Worm (Caenorhabditis elegans) whole organism, L4 larva: ENCODE measurements around the gene M01A8.1.

Experiments used
- F26F4.8 ChIP-seq: fragments of 200-800 bp; sonication (Bioruptor generic); conservative IDR thresholded peaks from 2 replicates; pipeline ENCODE4 v1.3.6; 2022; ENCODE audit warnings: missing genetic modification characterization, missing compliant biosample characterization
- F37D6.2 ChIP-seq: sonication (generic microtip); optimal IDR thresholded peaks from 2 replicates; lab custom pipeline; 2016; ENCODE audit warnings: mild to moderate bottlenecking, missing genetic modification characterization, missing compliant biosample characterization
- F49E8.2 ChIP-seq: sonication (generic microtip); optimal IDR thresholded peaks from 2 replicates; lab custom pipeline; 2016; ENCODE audit warnings: missing compliant biosample characterization, mild to moderate bottlenecking, missing genetic modification characterization, borderline replicate concordance
- R02D3.7 ChIP-seq: fragments of 150-350 bp; sonication (generic microtip); optimal IDR thresholded peaks from 3 replicates; lab custom pipeline; 2014; ENCODE audit warnings: missing biosample characterization, missing genetic modification characterization
- T26A8.4 ChIP-seq: fragments of 200-800 bp; sonication (Bioruptor generic); IDR thresholded peaks from 2 replicates; pipeline ENCODE4 v1.3.6; 2022; ENCODE audit warnings: missing genetic modification characterization, missing compliant biosample characterization
- Y105C5A.15 ChIP-seq: fragments of 200-800 bp; sonication (Bioruptor generic); IDR thresholded peaks from 2 replicates; pipeline ENCODE4 v1.3.6; 2022; ENCODE audit warnings: missing genetic modification characterization, missing compliant biosample characterization
- Y75B8A.6 ChIP-seq: fragments of 200-800 bp; sonication (Bioruptor generic); IDR thresholded peaks from 2 replicates; pipeline ENCODE4 v1.3.6; 2022; ENCODE audit warnings: missing genetic modification reagents, missing genetic modification characterization, missing compliant biosample characterization
- ZK337.2 ChIP-seq: fragments of 200-800 bp; sonication (Bioruptor generic); IDR thresholded peaks from 2 replicates; pipeline ENCODE4 v1.3.6; 2022; ENCODE audit warnings: missing genetic modification reagents, missing genetic modification characterization, missing compliant biosample characterization
- ZK546.5 ChIP-seq, 2 experiments: sonication (generic microtip); optimal IDR thresholded peaks; 2 replicates each; lab custom pipeline; 2017; ENCODE audit warnings: missing biosample characterization in 2 of 2, missing genetic modification characterization in 2 of 2
- aha-1 ChIP-seq: fragments of 150-350 bp; peaks from one replicate; lab custom pipeline; 2014; ENCODE audit warnings: missing biosample characterization, missing genetic modification characterization
- aly-2 ChIP-seq: sonication (generic microtip); optimal IDR thresholded peaks from 2 replicates; lab custom pipeline; 2018; ENCODE audit warnings: missing biosample characterization, missing genetic modification characterization
- ama-1 ChIP-seq: fragments of 150-350 bp; optimal IDR thresholded peaks from 2 replicates; lab custom pipeline; 2014; ENCODE audit warnings: inconsistent platforms, mixed read lengths
- attf-4 ChIP-seq: sonication (generic microtip); optimal IDR thresholded peaks from 3 replicates; lab custom pipeline; 2017; ENCODE audit warnings: missing biosample characterization, missing genetic modification characterization
- ceh-20 ChIP-seq: fragments of 200-800 bp; sonication (Bioruptor generic); IDR thresholded peaks from 2 replicates; pipeline ENCODE4 v1.3.6; 2022; ENCODE audit warnings: missing genetic modification reagents, missing genetic modification characterization, missing compliant biosample characterization
- ceh-28 ChIP-seq: fragments of 150-350 bp; optimal IDR thresholded peaks from 2 replicates; lab custom pipeline; 2014; ENCODE audit warnings: missing biosample characterization, missing genetic modification reagents, missing genetic modification characterization
- ceh-32 ChIP-seq: sonication (generic microtip); optimal IDR thresholded peaks from 2 replicates; lab custom pipeline; 2016; ENCODE audit warnings: mild to moderate bottlenecking, missing genetic modification characterization, missing compliant biosample characterization; ENCODE audit not compliant: poor library complexity
- ceh-62 ChIP-seq: sonication (generic microtip); optimal IDR thresholded peaks from 2 replicates; lab custom pipeline; 2017; ENCODE audit warnings: missing biosample characterization, missing genetic modification characterization
- ceh-82 ChIP-seq: sonication (generic microtip); optimal IDR thresholded peaks from 2 replicates; lab custom pipeline; 2017; ENCODE audit warnings: missing biosample characterization, missing genetic modification characterization
- ces-1 ChIP-seq: fragments of 150-350 bp; sonication (generic microtip); optimal IDR thresholded peaks from 4 replicates; lab custom pipeline; 2014; ENCODE audit warnings: missing biosample characterization, missing genetic modification reagents, missing genetic modification characterization
- daf-19 ChIP-seq: fragments of 200-800 bp; sonication (Bioruptor generic); conservative IDR thresholded peaks from 2 replicates; pipeline ENCODE4 v1.3.6; 2022; ENCODE audit warnings: missing genetic modification characterization, missing compliant biosample characterization
- daf-8 ChIP-seq: fragments of 200-800 bp; sonication (Bioruptor generic); IDR thresholded peaks from 2 replicates; pipeline ENCODE4 v1.3.6; 2022; ENCODE audit warnings: missing genetic modification characterization, missing compliant biosample characterization
- dmd-8 ChIP-seq: fragments of 200-800 bp; sonication (Bioruptor generic); IDR thresholded peaks from 2 replicates; pipeline ENCODE4 v1.3.6; 2022; ENCODE audit warnings: missing genetic modification characterization, missing compliant biosample characterization
- dmd-9 ChIP-seq: fragments of 200-800 bp; sonication (Bioruptor generic); IDR thresholded peaks from 2 replicates; pipeline ENCODE4 v1.3.6; 2022; ENCODE audit warnings: missing genetic modification reagents, missing genetic modification characterization, missing compliant biosample characterization
- dpl-1 ChIP-seq: fragments of 150-350 bp; optimal IDR thresholded peaks from 2 replicates; lab custom pipeline; 2014; ENCODE audit warnings: missing biosample characterization, missing genetic modification reagents, missing genetic modification characterization
- egl-43 ChIP-seq: fragments of 200-800 bp; sonication (Bioruptor generic); IDR thresholded peaks from 2 replicates; pipeline ENCODE4 v1.3.6; 2022; ENCODE audit warnings: missing genetic modification reagents, missing genetic modification characterization, missing compliant biosample characterization
- fkh-10 ChIP-seq: fragments of 150-350 bp; optimal IDR thresholded peaks from 2 replicates; lab custom pipeline; 2014; ENCODE audit warnings: missing biosample characterization, missing genetic modification reagents, missing genetic modification characterization
- hlh-30 ChIP-seq: sonication (generic microtip); optimal IDR thresholded peaks from 2 replicates; lab custom pipeline; 2017; ENCODE audit warnings: antibody characterized with exemption, mild to moderate bottlenecking, missing genetic modification characterization, missing compliant biosample characterization; ENCODE audit not compliant: insufficient read depth
- jun-1 ChIP-seq: fragments of 150-350 bp; optimal IDR thresholded peaks from 2 replicates; lab custom pipeline; 2014; ENCODE audit warnings: missing biosample characterization, missing genetic modification reagents, missing genetic modification characterization
- lin-13 ChIP-seq: fragments of 150-350 bp; optimal IDR thresholded peaks from 2 replicates; lab custom pipeline; 2014; ENCODE audit warnings: missing biosample characterization, missing genetic modification reagents, missing genetic modification characterization
- lin-15B ChIP-seq: fragments of 150-350 bp; sonication (generic microtip); optimal IDR thresholded peaks from 3 replicates; lab custom pipeline; 2014; ENCODE audit warnings: missing biosample characterization, missing genetic modification characterization
- lin-38 ChIP-seq: fragments of 200-800 bp; sonication (Bioruptor generic); IDR thresholded peaks from 2 replicates; pipeline ENCODE4 v1.3.6; 2022; ENCODE audit warnings: missing genetic modification reagents, missing genetic modification characterization, missing compliant biosample characterization
- lir-3 ChIP-seq: sonication (generic microtip); optimal IDR thresholded peaks from 2 replicates; lab custom pipeline; 2016; ENCODE audit warnings: mild to moderate bottlenecking, missing genetic modification characterization, missing compliant biosample characterization
- lsy-2 ChIP-seq, 2 experiments: fragments of 150-350 bp in 1 of 2; sonication (generic microtip) in 1 of 2; optimal IDR thresholded peaks; 2 replicates each; lab custom pipeline; 2014 to 2017; ENCODE audit warnings: missing biosample characterization in 2 of 2, missing genetic modification characterization in 2 of 2
- madf-9 ChIP-seq: fragments of 200-800 bp; sonication (Bioruptor generic); conservative IDR thresholded peaks from 2 replicates; pipeline ENCODE4 v1.3.6; 2022; ENCODE audit warnings: missing genetic modification reagents, missing genetic modification characterization, missing compliant biosample characterization
- mdl-1 ChIP-seq, 2 experiments: fragments of 150-350 bp in 1 of 2; sonication (generic microtip) in 1 of 2; optimal IDR thresholded peaks; 2 replicates each; lab custom pipeline; 2014 to 2017; ENCODE audit warnings: missing biosample characterization in 2 of 2, missing genetic modification characterization in 2 of 2
- mdt-29 ChIP-seq: fragments of 200-800 bp; sonication (Bioruptor generic); IDR thresholded peaks from 2 replicates; pipeline ENCODE4 v1.3.6; 2022; ENCODE audit warnings: missing genetic modification reagents, missing genetic modification characterization, missing compliant biosample characterization
- mxl-2 ChIP-seq: fragments of 200-800 bp; sonication (Bioruptor generic); conservative IDR thresholded peaks from 2 replicates; pipeline ENCODE4 v1.3.6; 2022; ENCODE audit warnings: missing genetic modification reagents, missing genetic modification characterization, missing compliant biosample characterization
- mxl-3 ChIP-seq: fragments of 200-800 bp; sonication (Bioruptor generic); optimal IDR thresholded peaks from 2 replicates; lab custom pipeline; 2018; ENCODE audit warnings: mild to moderate bottlenecking, missing genetic modification characterization, missing compliant biosample characterization
- nhr-28 ChIP-seq: fragments of 150-350 bp; optimal IDR thresholded peaks from 2 replicates; lab custom pipeline; 2014; ENCODE audit warnings: missing biosample characterization, missing genetic modification characterization
- nhr-42 ChIP-seq: fragments of 200-800 bp; sonication (Bioruptor generic); IDR thresholded peaks from 2 replicates; pipeline ENCODE4 v1.3.6; 2022; ENCODE audit warnings: missing genetic modification characterization, missing compliant biosample characterization
- nhr-6 ChIP-seq: fragments of 150-350 bp; optimal IDR thresholded peaks from 2 replicates; lab custom pipeline; 2014; ENCODE audit warnings: missing biosample characterization, missing genetic modification characterization
- nhr-76 ChIP-seq: fragments of 150-350 bp; optimal IDR thresholded peaks from 2 replicates; lab custom pipeline; 2014; ENCODE audit warnings: missing biosample characterization, missing genetic modification characterization
- php-3 ChIP-seq: fragments of 200-800 bp; sonication (Bioruptor generic); IDR thresholded peaks from 2 replicates; pipeline ENCODE4 v1.3.6; 2022; ENCODE audit warnings: missing genetic modification reagents, missing genetic modification characterization, missing compliant biosample characterization
- pqm-1 ChIP-seq: sonication (generic microtip); optimal IDR thresholded peaks from 2 replicates; lab custom pipeline; 2017; ENCODE audit warnings: missing biosample characterization, missing genetic modification characterization
- snpc-4 ChIP-seq: fragments of 150-350 bp; optimal IDR thresholded peaks from 2 replicates; lab custom pipeline; 2014; ENCODE audit warnings: missing biosample characterization, missing genetic modification characterization
- spr-3 ChIP-seq: fragments of 200-800 bp; sonication (Bioruptor generic); optimal IDR thresholded peaks from 2 replicates; lab custom pipeline; 2018; ENCODE audit warnings: mild to moderate bottlenecking, missing genetic modification characterization, missing compliant biosample characterization
- tra-1 ChIP-seq: fragments of 200-800 bp; sonication (Bioruptor generic); IDR thresholded peaks from 2 replicates; pipeline ENCODE4 v1.3.6; 2022; ENCODE audit warnings: missing genetic modification reagents, missing genetic modification characterization, missing compliant biosample characterization
- unc-130 ChIP-seq: sonication (generic microtip); optimal IDR thresholded peaks from 2 replicates; lab custom pipeline; 2016; ENCODE audit warnings: missing genetic modification reagents, missing genetic modification characterization, missing compliant biosample characterization
- unc-62 ChIP-seq, 3 experiments: fragments of 150-350 bp in 1 of 3; sonication (generic microtip); optimal IDR thresholded peaks in 2 of 3; peaks in 1 of 3; 1 replicate in 1 of 3; 2 replicates in 2 of 3; lab custom pipeline; 2014 to 2017; ENCODE audit warnings: missing biosample characterization in 3 of 3, missing genetic modification characterization in 3 of 3, missing genetic modification reagents in 3 of 3, missing genotype in 1 of 3
- zfp-2 ChIP-seq: sonication (generic microtip); optimal IDR thresholded peaks from 2 replicates; lab custom pipeline; 2016; ENCODE audit warnings: mild to moderate bottlenecking, missing genetic modification characterization, missing compliant biosample characterization
- zip-11 ChIP-seq: fragments of 200-800 bp; sonication (Bioruptor generic); IDR thresholded peaks from 2 replicates; pipeline ENCODE4 v1.3.6; 2022; ENCODE audit warnings: missing genetic modification characterization, missing compliant biosample characterization
- zip-2 ChIP-seq: fragments of 150-350 bp; optimal IDR thresholded peaks from 2 replicates; lab custom pipeline; 2014; ENCODE audit warnings: missing biosample characterization, missing genetic modification characterization

The M01A8.1 gene

ce11 chrIII:9289815-9290214 is 32.8 kb downstream of the M01A8.1 start (continued):
- TF ChIP-seq tra-1 (GFP tag; lab: Robert Waterston, UW) (no peak), Y75B8A.6 (GFP tag; lab: Robert Waterston, UW) (no peak), spr-3 (no peak), lir-3 (tag; lab: Kevin White, UChicago) (no peak), mdt-29 (GFP tag; lab: Robert Waterston, UW) (no peak), ama-1 (lab: Kevin White, UChicago) (no peak), zip-11 (GFP tag; lab: Robert Waterston, UW) (no peak), R02D3.7 (tag; lab: Kevin White, UChicago) (no peak), php-3 (peak; percentile 59; the same call in 1 of the 2 replicates), mdl-1 (tag; optimal IDR thresholded peaks at IDR 0.05; lab: Kevin White, UChicago) (peak in 1 of 2 experiments; percentile 7), aha-1 (tag; lab: Kevin White, UChicago) (no peak), zip-2 (tag; lab: Kevin White, UChicago) (no peak), fkh-10 (GFP tag; lab: Kevin White, UChicago) (no peak), nhr-76 (tag; lab: Kevin White, UChicago) (no peak), mxl-2 (GFP tag; lab: Robert Waterston, UW) (no peak), F37D6.2 (no peak), dpl-1 (GFP tag; lab: Kevin White, UChicago) (no peak), ZK337.2 (GFP tag; lab: Robert Waterston, UW) (no peak), T26A8.4 (GFP tag; lab: Robert Waterston, UW) (no peak), aly-2 (tag; lab: Kevin White, UChicago) (no peak), lin-38 (no peak), madf-9 (GFP tag; lab: Robert Waterston, UW) (no peak), egl-43 (GFP tag; lab: Robert Waterston, UW) (no peak), F49E8.2 (tag; lab: Kevin White, UChicago) (no peak), daf-19 (no peak), ceh-62 (tag; lab: Kevin White, UChicago) (no peak), lin-13 (no peak), hlh-30 (peak; percentile 46), ZK546.5 (tag; optimal IDR thresholded peaks at IDR 0.05; lab: Kevin White, UChicago) (no peak), nhr-28 (tag; lab: Kevin White, UChicago) (peak; percentile 88), pqm-1 (tag; lab: Kevin White, UChicago) (peak; percentile 94), nhr-6 (tag; lab: Kevin White, UChicago) (no peak), jun-1 (no peak), unc-130 (GFP tag; lab: Kevin White, UChicago) (no peak), ceh-28 (tag; lab: Kevin White, UChicago) (no peak), Y105C5A.15 (no peak), attf-4 (tag; lab: Kevin White, UChicago) (no peak), daf-8 (GFP tag; lab: Robert Waterston, UW) (no peak), lsy-2 (tag; optimal IDR thresholded peaks at IDR 0.05; lab: Kevin White, UChicago) (no peak), mxl-3 (GFP tag; lab: Kevin White, UChicago) (peak; percentile 5), dmd-8 (GFP tag; lab: Robert Waterston, UW) (no peak), nhr-42 (GFP tag; lab: Robert Waterston, UW) (no peak), zfp-2 (no peak), ceh-82 (tag; lab: Kevin White, UChicago) (no peak), ceh-20 (GFP tag; lab: Robert Waterston, UW) (no peak), dmd-9 (no peak), ceh-32 (tag; lab: Kevin White, UChicago) (no peak), F26F4.8 (GFP tag; lab: Robert Waterston, UW) (no peak), snpc-4 (tag; lab: Kevin White, UChicago) (no peak), lin-15B (no peak), unc-62 (GFP tag; optimal IDR thresholded peaks at IDR 0.05 in 1 of 2; lab: Kevin White, UChicago) (peak in 1 of 2 experiments; percentile 94), unc-62 (tag; optimal IDR thresholded peaks at IDR 0.05; lab: Kevin White, UChicago) (no peak), ces-1 (GFP tag; lab: Kevin White, UChicago) (no peak)
